Worm (Caenorhabditis elegans): Measurements from ENCODE around the gene H39E23.3.
A peak's percentile ranks its signal among the peaks of the same experiment; 100 is the strongest.

H39E23.3 gene

DNA sequence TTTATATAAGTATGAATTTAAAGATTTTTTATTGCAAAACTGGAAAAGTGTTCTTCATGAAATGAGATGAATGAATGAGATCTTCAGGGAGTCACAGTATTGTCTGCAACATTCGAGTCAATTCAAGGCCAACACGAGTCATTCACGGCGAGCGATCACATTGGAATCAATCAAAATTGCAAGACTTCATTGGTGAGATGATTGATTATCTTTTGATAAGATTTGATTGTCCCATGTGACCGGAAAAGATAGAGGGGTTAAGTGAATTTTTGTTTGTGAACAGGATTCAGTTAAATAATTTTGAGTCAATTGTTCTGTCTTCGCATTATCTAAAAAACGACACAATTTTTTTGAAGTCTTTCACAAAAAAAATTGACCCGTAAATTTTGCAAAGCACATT is 12.7 kb upstream of the H39E23.3 start (continued):
- TF ChIP-seq T26A8.4 (GFP tag; IDR thresholded peaks at IDR 0.05) (no peak), spr-1 (tag; optimal IDR thresholded peaks at IDR 0.05) (no peak), hlh-11 (tag; optimal IDR thresholded peaks at IDR 0.05) (peak; percentile 15), nhr-6 (tag; optimal IDR thresholded peaks at IDR 0.05) (no peak)

DNA sequence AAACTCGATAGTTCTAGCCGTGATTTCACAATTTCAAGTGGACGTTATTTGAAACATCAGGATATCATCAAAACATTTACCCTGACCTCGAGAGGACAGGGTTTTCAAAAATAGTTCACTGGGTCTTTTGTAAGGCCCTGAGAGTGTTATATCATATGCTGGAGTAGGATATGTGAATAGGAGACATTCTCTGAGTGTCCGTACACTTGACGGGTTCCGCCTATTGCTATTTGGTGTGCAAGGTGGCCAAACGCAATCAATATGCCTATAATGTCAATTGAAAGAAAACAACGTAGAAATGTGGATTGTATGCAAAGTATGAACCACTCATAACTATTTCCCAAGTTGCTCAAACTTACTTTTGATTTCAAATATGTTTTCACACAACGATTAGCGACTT is 10.3 kb upstream of the H39E23.3 start:
- TF ChIP-seq rbr-2 (tag; optimal IDR thresholded peaks at IDR 0.05) (no peak), unc-62 (GFP tag; optimal IDR thresholded peaks at IDR 0.05 in 1 of 2) (peak in 1 of 2 experiments; percentile 45), unc-62 (tag; optimal IDR thresholded peaks at IDR 0.05) (no peak)

DNA sequence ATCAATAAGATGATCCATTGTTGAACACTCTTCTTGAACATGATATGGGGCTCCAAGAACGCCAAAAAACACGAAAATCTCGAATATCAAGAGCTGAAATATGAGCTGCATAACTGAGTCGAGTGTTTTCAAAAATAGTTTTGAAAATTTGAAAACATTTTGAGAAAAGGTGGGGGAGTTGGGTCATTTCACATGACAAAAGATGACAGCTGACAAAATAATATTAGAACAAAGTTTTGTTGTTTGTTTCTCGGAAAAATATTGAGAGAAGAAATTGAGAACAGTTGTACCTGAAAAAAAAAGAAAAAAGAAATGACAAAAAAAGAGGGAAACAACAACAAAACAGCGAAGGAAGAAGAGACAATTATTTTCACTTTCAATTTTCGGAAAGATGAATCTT is 9.1 kb upstream of the H39E23.3 start, which contains the start of the genes D1086.2 and D1086.1:
D1086.2 (minus strand) TSS at position 150 of the 400 bp plus-strand sequence.
D1086.1 (plus strand) TSS at position 340 of the 400 bp plus-strand sequence.
- TF ChIP-seq aha-1 (tag) (peak; percentile 39), ZK546.5 (tag; optimal IDR thresholded peaks at IDR 0.05) (no peak), daf-8 (GFP tag; IDR thresholded peaks at IDR 0.05) (no peak), nhr-237 (tag; optimal IDR thresholded peaks at IDR 0.05) (no peak), snpc-1.2 (GFP tag; IDR thresholded peaks at IDR 0.05) (no peak), daf-16 (GFP tag; optimal IDR thresholded peaks at IDR 0.05) (peak in 1 of 2 experiments; percentile 94), daf-16 (tag; optimal IDR thresholded peaks at IDR 0.05) (no peak), F44E2.7 (GFP tag; IDR thresholded peaks at IDR 0.05) (no peak)

DNA sequence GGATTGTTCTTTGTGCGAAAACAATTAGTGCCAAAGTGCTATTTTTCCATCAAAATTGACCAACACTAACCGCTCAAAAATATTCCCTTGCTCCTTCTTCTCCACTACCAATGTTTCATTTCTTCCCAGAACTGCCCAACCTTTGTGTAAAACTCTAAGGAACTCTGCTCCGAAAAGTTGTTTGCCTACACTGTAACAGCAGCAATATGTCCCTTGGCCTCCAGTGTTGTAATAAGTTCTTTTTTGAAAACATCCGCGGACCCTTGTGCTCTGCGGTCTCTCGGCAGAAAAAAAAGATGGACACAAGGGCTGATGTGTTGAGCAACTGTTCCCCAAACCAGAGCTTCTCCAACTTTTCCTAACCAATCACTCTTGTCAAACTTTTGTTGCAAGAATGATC is 6.7 kb upstream of the H39E23.3 start, which contains the start of gene D1086.12:
D1086.12 (plus strand) TSS at position 301 of the 400 bp plus-strand sequence.
- no peak for TF ChIP-seq lin-38 (GFP tag; IDR thresholded peaks at IDR 0.05)
- peak; percentile 23 for TF ChIP-seq hlh-11 (tag; optimal IDR thresholded peaks at IDR 0.05)
- TF ChIP-seq daf-16 (GFP tag; optimal IDR thresholded peaks at IDR 0.05), result peak in 1 of 2 experiments; percentile 59
- TF ChIP-seq daf-16 (tag; optimal IDR thresholded peaks at IDR 0.05), result no peak

DNA sequence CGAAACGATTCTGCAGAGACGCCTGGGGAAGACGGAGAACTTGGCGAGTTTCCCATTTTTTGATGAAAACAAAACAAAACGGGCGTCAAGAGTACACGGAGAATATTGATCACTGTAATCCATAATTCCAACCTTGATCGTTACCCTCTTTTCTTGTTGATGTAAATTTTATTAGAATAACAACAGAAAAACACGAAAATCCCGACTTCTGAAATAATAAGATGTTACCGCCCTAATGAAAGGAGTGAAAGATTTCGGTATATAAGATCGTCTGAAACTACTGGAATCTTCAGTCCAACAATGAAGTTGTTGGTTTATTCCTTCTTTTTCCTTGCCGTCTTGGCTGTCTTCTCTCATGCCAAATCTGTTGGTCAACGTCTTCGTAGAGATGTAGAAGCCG is 3.6 kb upstream of the H39E23.3 start, which contains the start of gene D1086.9:
D1086.9 (plus strand) TSS at position 301 of the 400 bp plus-strand sequence.
- TF ChIP-seq Y5F2A.4 (GFP tag; optimal IDR thresholded peaks at IDR 0.05) (no peak), unc-130 (GFP tag; optimal IDR thresholded peaks at IDR 0.05) (no peak), F37D6.2 (tag; optimal IDR thresholded peaks at IDR 0.05) (no peak), unc-62 (GFP tag; optimal IDR thresholded peaks at IDR 0.05 in 1 of 2) (no peak), unc-62 (tag; optimal IDR thresholded peaks at IDR 0.05) (no peak)

DNA sequence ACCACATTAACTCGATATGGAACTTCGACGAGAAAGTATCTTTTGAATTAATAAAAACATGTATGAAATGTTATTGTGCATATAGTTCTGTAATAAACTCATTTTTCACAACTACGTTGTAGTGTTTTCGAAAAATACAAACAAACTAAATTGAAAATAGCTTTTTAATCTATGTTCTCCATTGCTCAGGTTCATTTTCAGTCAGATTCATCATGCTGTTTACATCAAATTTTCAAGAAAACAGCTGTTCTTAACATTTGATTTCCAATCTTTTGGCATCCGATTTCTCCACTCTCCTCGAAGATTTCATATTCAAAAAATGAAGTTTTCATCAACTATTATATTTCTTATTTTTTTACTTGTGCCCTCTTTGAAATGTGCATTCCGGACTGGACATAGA is 2.4 kb downstream of the H39E23.3 start, which contains the start of gene H39E23.2:
H39E23.2 (plus strand) TSS at position 301 of the 400 bp plus-strand sequence.
- TF ChIP-seq set-16 (GFP tag; IDR thresholded peaks at IDR 0.05) (no peak), mdt-29 (GFP tag; IDR thresholded peaks at IDR 0.05) (no peak), lin-13 (GFP tag; optimal IDR thresholded peaks at IDR 0.05) (no peak), F49E8.2 (tag; optimal IDR thresholded peaks at IDR 0.05; ENCODE audit: borderline replicate concordance) (no peak)

DNA sequence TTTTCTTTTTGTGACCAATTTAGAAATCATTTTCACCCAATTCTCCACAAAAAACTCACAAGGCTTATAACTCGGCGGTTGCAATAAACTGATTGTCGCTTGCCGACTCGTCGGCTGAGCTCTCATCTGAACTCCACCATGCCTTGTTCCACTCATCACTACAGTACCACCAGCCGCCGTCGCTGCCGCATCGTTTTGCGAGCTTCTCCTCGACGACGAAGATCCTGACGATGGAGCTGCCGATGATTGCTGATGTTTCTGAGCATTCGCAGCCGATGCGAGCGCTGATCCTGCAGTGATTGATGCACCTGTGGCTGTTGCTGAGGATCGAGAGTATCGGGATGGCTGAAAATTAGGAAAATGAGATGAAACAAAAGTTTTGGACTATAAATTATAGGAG is 13.1 kb downstream of the H39E23.3 start:
- TF ChIP-seq unc-62 (GFP tag; optimal IDR thresholded peaks at IDR 0.05 in 1 of 2), result peak in 1 of 2 experiments; percentile 75
- TF ChIP-seq unc-62 (tag; optimal IDR thresholded peaks at IDR 0.05), result no peak
- peak; percentile 71 for TF ChIP-seq set-16 (GFP tag; IDR thresholded peaks at IDR 0.05)
- TF ChIP-seq daf-8 (GFP tag; IDR thresholded peaks at IDR 0.05), result no peak

DNA sequence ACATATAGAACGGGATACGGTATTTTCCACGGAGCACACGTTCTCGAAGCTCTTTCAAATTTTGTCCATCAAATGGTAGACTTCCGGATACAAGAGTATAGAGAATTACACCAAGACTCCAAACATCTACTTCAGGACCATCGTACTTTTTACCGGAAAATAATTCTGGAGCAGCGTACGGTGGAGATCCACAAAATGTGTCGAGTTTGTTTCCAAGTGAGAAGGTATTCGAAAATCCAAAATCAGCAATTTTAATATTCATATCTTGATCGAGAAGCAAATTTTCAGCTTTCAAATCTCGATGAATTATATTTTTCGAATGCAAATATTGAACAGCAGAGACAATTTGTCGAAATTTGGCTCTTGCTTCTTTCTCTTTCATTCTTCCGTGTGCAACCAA is 15.6 kb downstream of the H39E23.3 start:
- TF ChIP-seq aly-2 (tag; optimal IDR thresholded peaks at IDR 0.05) (no peak), ztf-7 (tag; optimal IDR thresholded peaks at IDR 0.05) (no peak), aha-1 (tag) (peak; percentile 92)

DNA sequence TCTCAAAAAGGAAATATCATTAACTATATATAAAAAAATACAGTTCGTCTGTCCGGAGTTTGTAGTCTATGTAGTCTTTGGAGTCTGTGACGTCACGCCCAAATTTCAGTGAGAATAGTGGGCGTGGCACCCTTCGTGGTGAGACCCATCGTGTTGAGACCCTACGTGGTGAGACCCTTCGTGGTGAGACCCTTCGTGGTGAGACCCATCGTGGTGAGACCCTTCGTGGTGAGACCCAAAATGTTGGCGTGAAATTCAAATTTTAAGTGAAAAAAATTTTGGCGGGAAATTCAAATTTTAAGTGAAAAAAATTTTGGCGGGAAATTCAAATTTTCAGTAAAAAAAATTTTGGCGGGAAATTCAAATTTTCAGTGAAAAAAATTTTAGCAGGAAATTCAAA is 16.6 kb downstream of the H39E23.3 start:
- TF ChIP-seq nhr-41 (GFP tag; IDR thresholded peaks at IDR 0.05), result peak; percentile 16; the same call in 1 of the 2 replicates
- TF ChIP-seq set-16 (GFP tag; IDR thresholded peaks at IDR 0.05), result peak; percentile 7; the same call in 1 of the 2 replicates
- peak; percentile 31 for TF ChIP-seq dmd-6 (GFP tag; IDR thresholded peaks at IDR 0.05)
- TF ChIP-seq snpc-1.2 (GFP tag; IDR thresholded peaks at IDR 0.05), result 0 out of 2 replicates have a peak, but pooled peaks have one; percentile 12
- TF ChIP-seq zfp-3 (GFP tag; conservative IDR thresholded peaks at IDR 0.05), result 0 out of 2 replicates have a peak, but pooled peaks have one; percentile 49
- TF ChIP-seq mdt-29 (GFP tag; IDR thresholded peaks at IDR 0.05), result 0 out of 2 replicates have a peak, but pooled peaks have one; percentile 35
- TF ChIP-seq madf-9 (GFP tag; conservative IDR thresholded peaks at IDR 0.05), result 0 out of 2 replicates have a peak, but pooled peaks have one; percentile 13
- TF ChIP-seq Y105C5A.15 (GFP tag; IDR thresholded peaks at IDR 0.05), result 0 out of 2 replicates have a peak, but pooled peaks have one; percentile 45
- peak; percentile 25; the same call in 1 of the 2 replicates for TF ChIP-seq lin-38 (GFP tag; IDR thresholded peaks at IDR 0.05)
